Worm (Caenorhabditis elegans) whole organism, early embryonic: ENCODE results near the gene nex-1.

Source experiments
- F13C5.2 ChIP-seq: sonication (generic microtip); optimal IDR thresholded peaks from 2 replicates; lab custom pipeline; 2017; ENCODE audit warnings: mild to moderate bottlenecking, missing genetic modification characterization, inconsistent platforms, missing compliant biosample characterization
- ama-1 ChIP-seq: fragments of 150-350 bp; optimal IDR thresholded peaks from 2 replicates; lab custom pipeline; 2014
- ceh-13 ChIP-seq: fragments of 200-800 bp; sonication (Bioruptor generic); optimal IDR thresholded peaks from 2 replicates; lab custom pipeline; 2018; ENCODE audit warnings: mild to moderate bottlenecking, missing genetic modification characterization, missing compliant biosample characterization
- ets-7 ChIP-seq: sonication (generic microtip); optimal IDR thresholded peaks from 2 replicates; lab custom pipeline; 2016; ENCODE audit warnings: missing genotype, missing genetic modification characterization, missing compliant biosample characterization
- hmbx-1 ChIP-seq: sonication (generic microtip); optimal IDR thresholded peaks from 2 replicates; lab custom pipeline; 2016; ENCODE audit warnings: mild to moderate bottlenecking, missing genetic modification characterization, missing compliant biosample characterization
- sea-1 ChIP-seq: fragments of 200-800 bp; sonication (Bioruptor generic); conservative IDR thresholded peaks from 2 replicates; pipeline ENCODE4 v1.3.6; 2022; ENCODE audit warnings: missing genetic modification characterization, missing compliant biosample characterization

DNA sequence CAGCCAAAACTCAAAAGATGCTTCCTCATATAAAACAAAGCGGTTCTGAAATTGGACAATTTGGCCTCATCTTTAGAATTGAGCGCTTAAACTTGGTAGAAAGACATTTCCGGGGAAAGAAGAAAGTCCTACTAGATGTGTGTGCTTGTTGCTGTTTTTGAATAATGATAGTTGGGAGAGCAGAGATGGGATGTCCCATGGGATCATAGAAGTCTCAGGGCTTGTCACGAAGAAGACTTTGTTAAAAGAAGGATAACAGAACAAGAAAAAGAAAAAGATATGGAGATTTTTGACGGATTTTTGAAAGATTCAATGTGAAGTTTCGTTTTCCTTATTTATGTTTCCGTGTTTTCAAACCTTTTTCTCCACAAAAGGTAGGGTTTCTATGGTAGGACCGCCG, 6.7 kb upstream of the nex-1 start, which contains the start of gene ZC155.2:
- TF ChIP-seq ama-1 (lab: Kevin White, UChicago): no peak
- no peak for TF ChIP-seq ceh-13 (GFP tag; lab: Kevin White, UChicago)
- TF ChIP-seq sea-1 (GFP tag; lab: Robert Waterston, UW): no peak
- TF ChIP-seq hmbx-1 (tag; lab: Kevin White, UChicago): no peak
- TF ChIP-seq ets-7 (tag; lab: Kevin White, UChicago): no peak
- no peak for TF ChIP-seq F13C5.2 (tag; lab: Kevin White, UChicago)
